Fruit fly (Drosophila melanogaster): ENCODE measurements around the gene CG15449.

Gene CG15449

DNA sequence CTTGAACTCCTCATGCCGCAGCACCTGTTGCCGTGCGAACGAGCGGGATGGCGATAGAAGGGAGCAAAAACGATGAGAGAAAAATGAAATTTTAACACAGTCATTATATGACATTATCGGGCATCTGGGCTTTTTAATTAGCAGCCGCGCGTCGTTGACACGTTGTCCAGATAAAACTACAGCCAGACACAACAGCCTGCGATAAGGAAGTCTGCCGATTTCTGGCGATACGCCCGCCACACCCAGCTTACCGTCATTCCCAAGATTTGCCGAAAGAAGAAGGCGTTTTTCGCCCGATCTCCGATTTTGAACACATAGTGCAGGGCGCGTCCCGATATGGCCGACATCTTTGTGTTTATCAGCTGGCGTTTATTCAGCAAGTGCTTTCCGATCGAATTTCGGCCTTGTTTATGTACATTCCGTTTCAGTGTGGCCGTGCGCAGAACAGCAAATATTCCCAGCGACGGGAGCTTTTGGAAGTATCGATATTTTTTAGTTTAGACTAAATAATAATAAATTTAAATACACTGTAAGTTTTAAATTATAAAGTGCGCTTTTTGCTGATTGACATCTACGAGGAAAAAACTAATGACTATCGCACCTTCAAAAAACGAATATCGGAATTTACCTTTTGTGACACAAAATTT is 12.4 kb downstream of the CG15449 start, which contains the start of gene CG1532:
Gene CG1532 (minus strand): TSS at position 433 of the 647 bp plus-strand sequence.
- TF ChIP-seq CG8478 (optimal IDR thresholded peaks at IDR 0.05) (no peak), CTCF (optimal IDR thresholded peaks at IDR 0.05) (no peak)

- TF ChIP-seq CG8478 (optimal IDR thresholded peaks at IDR 0.05) (no peak), CTCF (optimal IDR thresholded peaks at IDR 0.05) (no peak)
Measured at dm6 chrX:21025788-21026187, 14.6 kb downstream of the CG15449 start, which contains the start of gene r-cup. Gene r-cup (minus strand): TSS chrX:21025888.

- TF ChIP-seq CG8478 (optimal IDR thresholded peaks at IDR 0.05) (no peak), CTCF (optimal IDR thresholded peaks at IDR 0.05) (peak; percentile 43 to 67)
Measured at dm6 chrX:21017568-21017967, 22.8 kb downstream of the CG15449 start.

dm6 chrX:21010541-21010940 is 29.9 kb downstream of the CG15449 start:
- TF ChIP-seq CG8478 (optimal IDR thresholded peaks at IDR 0.05) = no peak
- TF ChIP-seq CTCF (optimal IDR thresholded peaks at IDR 0.05) = no peak
